Fruit fly (Drosophila melanogaster): ENCODE measurements around the gene Ptp61F.
A peak's percentile ranks its signal among the peaks of the same experiment; 100 is the strongest.

The Ptp61F gene

dm6 chr3L:1378862-1379543 lies 96.1 kb downstream of the Ptp61F start (continued):
- TF ChIP-seq bab2 (GFP tag; optimal IDR thresholded peaks at IDR 0.05) (peak; percentile 67), CG31224 (GFP tag; IDR thresholded peaks at IDR 0.05) (peak; percentile 69), dan (GFP tag; IDR thresholded peaks at IDR 0.05) (no peak), CG6689 (GFP tag; IDR thresholded peaks at IDR 0.05) (peak; percentile 74), CG3995 (GFP tag; optimal IDR thresholded peaks at IDR 0.05) (no peak), CG14667 (GFP tag; IDR thresholded peaks at IDR 0.05) (peak; percentile 49), unc-4 (GFP tag; IDR thresholded peaks at IDR 0.05; ENCODE audit: partially characterized antibody) (no peak), Hr3 (GFP tag; optimal IDR thresholded peaks at IDR 0.05) (peak; percentile 31), da (GFP tag; optimal IDR thresholded peaks at IDR 0.05) (no peak), sna (GFP tag; IDR thresholded peaks at IDR 0.05; ENCODE audit: partially characterized antibody) (no peak), ro (GFP tag; IDR thresholded peaks at IDR 0.05) (peak; percentile 51; the same call in 1 of the 2 replicates), CG6683 (GFP tag; optimal IDR thresholded peaks at IDR 0.05) (no peak), CG9727 (GFP tag; optimal IDR thresholded peaks at IDR 0.05) (peak; percentile 80), kay (GFP tag; optimal IDR thresholded peaks at IDR 0.05) (no peak), CG6791 (GFP tag; IDR thresholded peaks at IDR 0.05; ENCODE audit: partially characterized antibody) (no peak), CG15601 (tag; optimal IDR thresholded peaks at IDR 0.05) (peak; percentile 39), luna (GFP tag; optimal IDR thresholded peaks at IDR 0.05) (no peak), CG7987 (GFP tag; optimal IDR thresholded peaks at IDR 0.05) (no peak), CkIIα-i1 (GFP tag; IDR thresholded peaks at IDR 0.05) (no peak), crol (GFP tag; IDR thresholded peaks at IDR 0.05) (peak; percentile 72), mam (GFP tag; optimal IDR thresholded peaks at IDR 0.05) (peak; percentile 7), fd102C (GFP tag; optimal IDR thresholded peaks at IDR 0.05) (no peak), Poxn (GFP tag; IDR thresholded peaks at IDR 0.05) (no peak), CG17802 (tag; optimal IDR thresholded peaks at IDR 0.05) (peak; percentile 40), CG12219 (GFP tag; optimal IDR thresholded peaks at IDR 0.05) (peak; percentile 56), sens (GFP tag) (peak; percentile 94), HLH54F (GFP tag; optimal IDR thresholded peaks at IDR 0.05) (no peak), ab (GFP tag; optimal IDR thresholded peaks at IDR 0.05) (no peak), cg (GFP tag; optimal IDR thresholded peaks at IDR 0.05) (no peak), CG18262 (tag; optimal IDR thresholded peaks at IDR 0.05) (peak; percentile 78), CG6765 (GFP tag; optimal IDR thresholded peaks at IDR 0.05) (no peak), dimm (GFP tag; IDR thresholded peaks at IDR 0.05) (peak; percentile 11; the same call in 1 of the 2 replicates), NFAT (GFP tag; IDR thresholded peaks at IDR 0.05) (no peak), Dll (GFP tag; IDR thresholded peaks at IDR 0.05; ENCODE audit: partially characterized antibody) (no peak), Dad (GFP tag; optimal IDR thresholded peaks at IDR 0.05) (no peak), salm (tag; optimal IDR thresholded peaks at IDR 0.05) (no peak), ssp (GFP tag; IDR thresholded peaks at IDR 0.05) (peak; percentile 47), CG6813 (GFP tag; optimal IDR thresholded peaks at IDR 0.05) (peak; percentile 14), nau (GFP tag; optimal IDR thresholded peaks at IDR 0.05) (peak; percentile 7), Drgx (GFP tag; IDR thresholded peaks at IDR 0.05) (peak; percentile 92), eve (GFP tag; optimal IDR thresholded peaks at IDR 0.05) (peak in 1 of 2 experiments; percentile 21), shn (GFP tag; optimal IDR thresholded peaks at IDR 0.05) (no peak), pan (optimal IDR thresholded peaks at IDR 0.05) (no peak), pan (GFP tag; optimal IDR thresholded peaks at IDR 0.05 in 1 of 2, IDR thresholded peaks at IDR 0.05 in 1 of 2) (peak in 1 of 2 experiments; percentile 48), CG42726 (GFP tag; IDR thresholded peaks at IDR 0.05; ENCODE audit: partially characterized antibody) (no peak), CG10321 (GFP tag; IDR thresholded peaks at IDR 0.05) (no peak), pita (GFP tag; optimal IDR thresholded peaks at IDR 0.05) (no peak), Gsc (GFP tag; IDR thresholded peaks at IDR 0.05) (peak; percentile 18; the same call in 1 of the 2 replicates), pho (GFP tag; optimal IDR thresholded peaks at IDR 0.05) (peak; percentile 5), CG8765 (GFP tag; IDR thresholded peaks at IDR 0.05) (peak; percentile 39; the same call in 1 of the 2 replicates), CG33557 (GFP tag; optimal IDR thresholded peaks at IDR 0.05) (no peak)

All from whole organism, embryonic.